Worm (Caenorhabditis elegans): ENCODE measurements around the gene F10C1.23.

F10C1.23 gene

ce11 chrII:5781935-5782921, 24.4 kb downstream of the F10C1.23 start, which contains the start of gene K05F1.6 (continued):
- TF ChIP-seq zag-1 (tag; optimal IDR thresholded peaks at IDR 0.05) = no peak
- TF ChIP-seq nhr-28 (tag; optimal IDR thresholded peaks at IDR 0.05) = no peak
- TF ChIP-seq unc-62 (GFP tag; optimal IDR thresholded peaks at IDR 0.05) = no peak
- TF ChIP-seq pqm-1 (tag; optimal IDR thresholded peaks at IDR 0.05) = no peak
- no peak for TF ChIP-seq ceh-16 (tag; optimal IDR thresholded peaks at IDR 0.05)
- TF ChIP-seq nfya-1 (tag; optimal IDR thresholded peaks at IDR 0.05; ENCODE audit: insufficient read depth) = peak; percentile 47
- peak; percentile 24 for TF ChIP-seq nhr-43 (tag; optimal IDR thresholded peaks at IDR 0.05; ENCODE audit: poor library complexity, severe bottlenecking)
- TF ChIP-seq jun-1 (tag; optimal IDR thresholded peaks at IDR 0.05) = no peak

ce11 chrII:5785504-5785903, 27.7 kb downstream of the F10C1.23 start:
- TF ChIP-seq zag-1 (tag; optimal IDR thresholded peaks at IDR 0.05) = no peak
- no peak for TF ChIP-seq nhr-25 (tag; optimal IDR thresholded peaks at IDR 0.05)

DNA sequence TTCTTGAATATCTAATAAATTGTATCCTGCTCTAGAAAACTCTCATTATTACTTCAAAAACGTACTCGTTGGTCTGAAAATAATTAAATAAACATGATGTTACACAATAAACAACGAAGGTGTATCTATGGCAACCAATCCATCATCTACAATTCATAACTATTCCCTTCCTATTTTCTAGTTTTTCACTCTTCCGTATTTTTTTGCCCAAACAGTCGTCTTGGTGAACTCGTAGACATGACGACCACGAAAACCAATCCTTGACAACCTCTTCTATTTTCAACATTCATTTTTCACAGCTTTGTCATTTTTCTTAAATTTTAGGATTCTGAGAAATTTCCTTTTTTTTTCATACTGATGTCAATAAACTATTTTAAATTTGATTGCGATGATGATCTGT, 31.0 kb downstream of the F10C1.23 start, which contains the start of gene K05F1.13:
K05F1.13 (plus strand) TSS at position 301 of the 400 bp plus-strand sequence.
- TF ChIP-seq fos-1 (tag; optimal IDR thresholded peaks at IDR 0.05) (no peak), elt-2 (tag; optimal IDR thresholded peaks at IDR 0.05) (no peak), lin-39 (tag; optimal IDR thresholded peaks at IDR 0.05) (no peak), sea-2 (GFP tag; optimal IDR thresholded peaks at IDR 0.05) (no peak), pqm-1 (tag; optimal IDR thresholded peaks at IDR 0.05) (no peak), nhr-237 (tag; optimal IDR thresholded peaks at IDR 0.05) (no peak), ztf-4 (tag; optimal IDR thresholded peaks at IDR 0.05) (no peak), nhr-43 (tag; optimal IDR thresholded peaks at IDR 0.05; ENCODE audit: poor library complexity, severe bottlenecking) (no peak), R02D3.7 (tag; optimal IDR thresholded peaks at IDR 0.05) (no peak), hmg-11 (tag; optimal IDR thresholded peaks at IDR 0.05) (no peak), nhr-11 (tag; optimal IDR thresholded peaks at IDR 0.05) (no peak), nhr-23 (tag; optimal IDR thresholded peaks at IDR 0.05) (no peak), nhr-77 (tag; optimal IDR thresholded peaks at IDR 0.05) (no peak)

DNA sequence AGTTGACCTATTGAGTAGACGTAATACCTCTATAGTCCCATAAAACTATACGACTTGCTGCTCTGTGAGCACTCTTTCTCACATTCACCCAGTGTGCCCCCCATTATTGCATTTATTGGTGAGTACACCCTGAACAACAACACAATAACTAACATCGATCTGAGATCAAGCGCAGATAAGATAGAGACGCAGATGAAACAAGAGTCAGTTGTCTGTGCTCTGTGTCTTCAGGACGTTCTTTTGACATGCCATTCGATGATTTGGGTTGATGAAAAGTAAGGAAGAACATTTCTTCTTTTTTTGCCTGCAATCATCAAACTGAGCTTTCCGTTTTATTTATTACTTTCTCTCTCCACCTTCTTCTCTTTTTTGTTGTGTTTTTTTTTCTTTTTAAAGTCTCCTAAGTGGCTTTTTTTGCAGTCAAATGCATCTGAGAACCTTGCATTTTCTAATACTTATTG, 32.5 kb downstream of the F10C1.23 start, which contains the start of gene lect-2:
lect-2 (plus strand) TSS at position 411 of the 461 bp plus-strand sequence.
- peak; percentile 39 for TF ChIP-seq elt-1 (tag; optimal IDR thresholded peaks at IDR 0.05)
- peak; percentile 20 for TF ChIP-seq lin-39 (tag; optimal IDR thresholded peaks at IDR 0.05)
- TF ChIP-seq egl-5 (tag; optimal IDR thresholded peaks at IDR 0.05) = peak; percentile 70
- TF ChIP-seq R02D3.7 (tag; optimal IDR thresholded peaks at IDR 0.05) = no peak
- no peak for TF ChIP-seq fkh-10 (GFP tag; optimal IDR thresholded peaks at IDR 0.05)

- TF ChIP-seq zag-1 (tag; optimal IDR thresholded peaks at IDR 0.05) (no peak), elt-3 (tag; optimal IDR thresholded peaks at IDR 0.05) (no peak), fkh-10 (GFP tag; optimal IDR thresholded peaks at IDR 0.05) (no peak), nhr-43 (tag; optimal IDR thresholded peaks at IDR 0.05; ENCODE audit: poor library complexity, severe bottlenecking) (no peak), nhr-12 (tag; optimal IDR thresholded peaks at IDR 0.05) (no peak), daf-12 (tag; optimal IDR thresholded peaks at IDR 0.05) (no peak), ZK546.5 (tag; optimal IDR thresholded peaks at IDR 0.05) (no peak), mml-1 (tag; optimal IDR thresholded peaks at IDR 0.05) (no peak), unc-39 (tag; optimal IDR thresholded peaks at IDR 0.05) (no peak), ztf-4 (tag; optimal IDR thresholded peaks at IDR 0.05) (no peak)
These were observed 34.6 kb downstream of the F10C1.23 start, which contains the start of gene K05F1.14 for ce11 chrII:5792490-5792889. K05F1.14 (minus strand) TSS chrII:5792590.

- TF ChIP-seq lin-39 (tag; optimal IDR thresholded peaks at IDR 0.05) = no peak
These were observed 36.4 kb downstream of the F10C1.23 start, which contains the start of gene acdh-8 for ce11 chrII:5794195-5794594. acdh-8 (plus strand) TSS chrII:5794495.

Measured in whole organism, L3 larva.